Worm (Caenorhabditis elegans): Measurements from ENCODE around the gene cope-1.

DNA sequence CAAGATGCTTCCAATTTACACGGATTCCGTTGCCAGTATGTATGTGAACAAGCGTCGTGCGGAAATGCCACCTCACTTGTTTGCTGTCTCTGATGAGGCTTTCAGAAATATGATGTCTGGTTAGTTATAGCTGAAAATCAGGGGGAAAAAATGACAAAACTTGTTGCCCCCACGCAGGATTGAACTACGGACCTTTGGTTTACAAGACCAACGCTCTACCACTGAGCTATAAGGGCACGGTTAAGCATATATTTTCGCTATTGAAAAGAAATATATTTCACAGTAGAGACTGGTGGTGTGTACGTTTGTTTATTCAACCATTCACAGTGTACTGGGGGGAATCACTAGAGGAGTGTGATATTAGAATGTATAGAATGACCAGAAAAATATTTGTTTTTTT is 14.9 kb upstream of the cope-1 start:
- no peak for TF ChIP-seq unc-39 (tag; optimal IDR thresholded peaks at IDR 0.05)
- TF ChIP-seq lin-13 (GFP tag; optimal IDR thresholded peaks at IDR 0.05) = no peak
- TF ChIP-seq ztf-1 (GFP tag; conservative IDR thresholded peaks at IDR 0.05) = no peak
- no peak for TF ChIP-seq nhr-23 (tag; optimal IDR thresholded peaks at IDR 0.05)
- TF ChIP-seq unc-55 (GFP tag; optimal IDR thresholded peaks at IDR 0.05) = no peak
- TF ChIP-seq nhr-12 (tag; optimal IDR thresholded peaks at IDR 0.05) = no peak
- no peak for TF ChIP-seq R02D3.7 (tag; optimal IDR thresholded peaks at IDR 0.05)
- no peak for TF ChIP-seq elt-1 (tag; optimal IDR thresholded peaks at IDR 0.05)
- no peak for TF ChIP-seq ceh-82 (tag; optimal IDR thresholded peaks at IDR 0.05)
- no peak for TF ChIP-seq nhr-77 (tag; optimal IDR thresholded peaks at IDR 0.05)
- TF ChIP-seq mab-5 (tag; optimal IDR thresholded peaks at IDR 0.05) = no peak
- TF ChIP-seq nhr-237 (tag; optimal IDR thresholded peaks at IDR 0.05) = no peak

Data from whole organism, L2 larva.